Worm (Caenorhabditis elegans) whole organism, young adult: ENCODE measurements around the gene twk-34.

Source experiments
- ccch-3 ChIP-seq: fragments of 200-800 bp; sonication (Bioruptor generic); optimal IDR thresholded peaks from 2 replicates; lab custom pipeline; 2018; ENCODE audit warnings: mild to moderate bottlenecking, missing genetic modification characterization, missing compliant biosample characterization
- ceh-27 ChIP-seq: fragments of 200-800 bp; sonication (Bioruptor generic); optimal IDR thresholded peaks from 2 replicates; lab custom pipeline; 2018; ENCODE audit warnings: mild to moderate bottlenecking, missing genetic modification characterization, moderate library complexity, missing compliant biosample characterization
- chd-7 ChIP-seq: sonication (generic microtip); optimal IDR thresholded peaks from 2 replicates; lab custom pipeline; 2016; ENCODE audit warnings: mild to moderate bottlenecking, missing genetic modification characterization, moderate library complexity, missing compliant biosample characterization
- hlh-12 ChIP-seq: sonication (generic microtip); optimal IDR thresholded peaks from 2 replicates; lab custom pipeline; 2016; ENCODE audit warnings: missing genetic modification characterization, missing compliant biosample characterization
- unc-62 ChIP-seq: fragments of 150-350 bp; optimal IDR thresholded peaks from 2 replicates; lab custom pipeline; 2014; ENCODE audit warnings: missing biosample characterization, missing genetic modification reagents, missing genetic modification characterization

DNA sequence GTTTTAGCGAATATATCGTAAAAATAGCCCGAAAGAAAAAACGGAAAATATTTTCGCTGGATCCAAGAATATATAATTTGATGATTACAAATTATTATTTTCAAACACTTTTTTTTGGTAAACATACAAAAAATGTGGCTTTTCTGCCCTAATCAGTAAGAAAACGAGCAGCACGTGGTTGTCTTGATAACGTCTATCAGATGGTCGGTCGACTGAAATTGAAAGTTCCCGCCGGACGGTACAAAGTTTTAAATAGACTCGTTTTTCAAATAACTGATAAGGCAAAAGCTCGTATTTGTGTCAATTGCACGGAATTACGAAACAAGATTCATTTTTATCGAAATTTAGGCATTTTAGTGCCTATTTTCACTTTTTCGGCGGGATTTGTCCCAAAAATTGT, 38.0 kb upstream of the twk-34 start:
- TF ChIP-seq ceh-27 (GFP tag; lab: Kevin White, UChicago) (no peak), chd-7 (tag; lab: Kevin White, UChicago) (no peak), unc-62 (GFP tag; lab: Kevin White, UChicago) (peak; percentile 20), ccch-3 (GFP tag; lab: Kevin White, UChicago) (no peak), hlh-12 (tag; lab: Kevin White, UChicago) (no peak)
